Worm (Caenorhabditis elegans): ENCODE data around the gene eef-1A.1.

DNA sequence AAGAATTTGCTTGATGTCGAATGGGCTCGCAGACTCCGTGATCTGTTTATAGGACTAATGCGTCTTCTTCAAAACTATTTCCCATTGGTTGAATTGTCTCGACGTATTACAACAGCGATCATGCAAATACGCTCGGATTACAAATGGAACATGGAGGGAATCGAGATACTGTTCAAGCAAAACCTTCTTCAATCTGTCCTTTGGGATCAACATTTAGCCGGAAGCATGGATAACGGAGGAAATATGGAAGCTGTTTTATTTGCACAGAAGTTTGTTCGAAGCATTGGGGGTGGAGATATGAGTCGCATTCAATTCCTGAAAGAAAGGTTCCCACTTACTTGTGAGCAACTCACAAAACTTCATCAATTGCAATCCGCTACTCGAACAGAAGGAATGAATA, 15.7 kb downstream of the eef-1A.1 start:
- TF ChIP-seq scrt-1 (GFP tag; IDR thresholded peaks at IDR 0.05) (no peak), hmg-4 (GFP tag; optimal IDR thresholded peaks at IDR 0.05) (no peak), ama-1 (optimal IDR thresholded peaks at IDR 0.05) (no peak), tbx-11 (GFP tag; IDR thresholded peaks at IDR 0.05) (no peak), aly-1 (tag; optimal IDR thresholded peaks at IDR 0.05) (no peak), sea-1 (GFP tag; conservative IDR thresholded peaks at IDR 0.05) (no peak), ets-7 (tag; optimal IDR thresholded peaks at IDR 0.05) (no peak), flt-1 (GFP tag; IDR thresholded peaks at IDR 0.05) (no peak), tbx-37 (GFP tag; conservative IDR thresholded peaks at IDR 0.05) (no peak), F13C5.2 (tag; optimal IDR thresholded peaks at IDR 0.05) (no peak)

All from whole organism, early embryonic.